Worm (Caenorhabditis elegans) whole organism, L1 larva: ENCODE results near the gene tac-1.

Source experiments
- lin-15B ChIP-seq: fragments of 150-350 bp; sonication (generic microtip); optimal IDR thresholded peaks from 3 replicates; lab custom pipeline; 2014; ENCODE audit warnings: missing biosample characterization, missing genetic modification characterization
- lin-39 ChIP-seq: fragments of 150-350 bp; optimal IDR thresholded peaks from 2 replicates; lab custom pipeline; 2014; ENCODE audit warnings: missing biosample characterization, missing genetic modification reagents, missing genetic modification characterization
- tbx-2 ChIP-seq: sonication (generic microtip); optimal IDR thresholded peaks from 2 replicates; lab custom pipeline; 2016; ENCODE audit warnings: missing genetic modification characterization, missing compliant biosample characterization
- unc-130 ChIP-seq: fragments of 150-350 bp; optimal IDR thresholded peaks from 2 replicates; lab custom pipeline; 2017; ENCODE audit warnings: missing biosample characterization, missing genetic modification characterization, inconsistent platforms

- TF ChIP-seq lin-39 (tag; lab: Kevin White, UChicago) (no peak), lin-15B (tag; lab: Kevin White, UChicago) (no peak), unc-130 (tag; lab: Kevin White, UChicago) (peak; percentile 12), tbx-2 (tag; lab: Kevin White, UChicago) (peak; percentile 14)
Observed at ce11 chrII:14801086-14801531, 47.4 kb upstream of the tac-1 start.
